Fruit fly (Drosophila melanogaster) whole organism, embryonic: ENCODE results near the gene CG6688.

Source experiments
- Ada2b ChIP-seq: fragments of 200-800 bp; sonication (Bioruptor generic); IDR thresholded peaks from 2 replicates; pipeline ENCODE4 v1.3.6; 2022; ENCODE audit warnings: missing biosample characterization, missing genetic modification characterization
- CG10267 ChIP-seq: fragments of 200-800 bp; sonication (Bioruptor generic); optimal IDR thresholded peaks from 2 replicates; lab custom pipeline; 2018; ENCODE audit warnings: missing biosample characterization, mild to moderate bottlenecking, missing genetic modification characterization, moderate library complexity
- CG10543 ChIP-seq: fragments of 200-800 bp; sonication (Bioruptor generic); optimal IDR thresholded peaks from 3 replicates; lab custom pipeline; 2017; ENCODE audit warnings: missing biosample characterization, mild to moderate bottlenecking, missing genetic modification characterization, moderate library complexity
- CG11085 ChIP-seq: fragments of 200-800 bp; sonication (Bioruptor generic); IDR thresholded peaks from 2 replicates; pipeline ENCODE4 v1.3.6; 2022; ENCODE audit warnings: missing biosample characterization, missing genetic modification characterization
- CG12104 ChIP-seq: fragments of 200-800 bp; sonication (Bioruptor generic); optimal IDR thresholded peaks from 3 replicates; lab custom pipeline; 2016; ENCODE audit warnings: missing biosample characterization, missing genetic modification characterization
- CG12659 ChIP-seq: fragments of 200-800 bp; sonication (Bioruptor generic); optimal IDR thresholded peaks from 3 replicates; lab custom pipeline; 2017; ENCODE audit warnings: mild to moderate bottlenecking, missing biosample characterization, missing genetic modification reagents, missing genetic modification characterization
- CG12769 ChIP-seq: fragments of 200-800 bp; sonication (Bioruptor generic); optimal IDR thresholded peaks from 2 replicates; lab custom pipeline; 2019; ENCODE audit warnings: missing biosample characterization, mild to moderate bottlenecking, missing genetic modification characterization, moderate library complexity
- CG13624 ChIP-seq: fragments of 200-800 bp; sonication (Bioruptor generic); optimal IDR thresholded peaks from 2 replicates; lab custom pipeline; 2016; ENCODE audit warnings: missing biosample characterization, missing genetic modification characterization
- CG1603 ChIP-seq: fragments of 200-800 bp; sonication (Bioruptor generic); optimal IDR thresholded peaks from 2 replicates; lab custom pipeline; 2019; ENCODE audit warnings: missing biosample characterization, mild to moderate bottlenecking, missing genetic modification characterization, moderate library complexity
- CG2678 ChIP-seq: fragments of 200-800 bp; sonication (Bioruptor generic); optimal IDR thresholded peaks from 3 replicates; lab custom pipeline; 2019; ENCODE audit warnings: missing biosample characterization, mild to moderate bottlenecking, missing genetic modification characterization, moderate library complexity
- CG30403 ChIP-seq: fragments of 200-800 bp; sonication (Bioruptor generic); optimal IDR thresholded peaks from 3 replicates; lab custom pipeline; 2016; ENCODE audit warnings: missing biosample characterization, missing genetic modification characterization
- CG3065 ChIP-seq: fragments of 200-800 bp; sonication (Bioruptor generic); optimal IDR thresholded peaks from 2 replicates; lab custom pipeline; 2016; ENCODE audit warnings: missing biosample characterization, missing genetic modification characterization
- CG34422 ChIP-seq: fragments of 200-800 bp; sonication (Bioruptor generic); IDR thresholded peaks from 3 replicates; pipeline ENCODE4 v1.3.6; 2022; ENCODE audit warnings: missing biosample characterization, missing genetic modification characterization
- CG4820 ChIP-seq: fragments of 200-800 bp; sonication (Bioruptor generic); optimal IDR thresholded peaks from 3 replicates; lab custom pipeline; 2016; ENCODE audit warnings: missing biosample characterization, missing genetic modification characterization
- CG6765 ChIP-seq: fragments of 200-800 bp; sonication (Bioruptor generic); optimal IDR thresholded peaks from 3 replicates; lab custom pipeline; 2017; ENCODE audit warnings: missing biosample characterization, mild to moderate bottlenecking, missing genetic modification characterization
- CG8765 ChIP-seq: fragments of 200-800 bp; sonication (Bioruptor generic); IDR thresholded peaks from 2 replicates; pipeline ENCODE4 v1.3.6; 2022; ENCODE audit warnings: missing biosample characterization, missing genetic modification characterization
- CG9609 ChIP-seq: fragments of 200-800 bp; sonication (Bioruptor generic); optimal IDR thresholded peaks from 3 replicates; lab custom pipeline; 2016; ENCODE audit warnings: missing biosample characterization, missing genetic modification characterization
- CHES-1-like ChIP-seq: fragments of 200-800 bp; sonication (Bioruptor generic); optimal IDR thresholded peaks from 2 replicates; lab custom pipeline; 2016; ENCODE audit warnings: missing biosample characterization, missing genetic modification characterization
- Dek ChIP-seq: fragments of 200-800 bp; sonication (Bioruptor generic); optimal IDR thresholded peaks from 3 replicates; lab custom pipeline; 2019; ENCODE audit warnings: missing biosample characterization, mild to moderate bottlenecking, missing genetic modification characterization, moderate library complexity
- Meics ChIP-seq: fragments of 200-800 bp; sonication (Bioruptor generic); optimal IDR thresholded peaks from 2 replicates; lab custom pipeline; 2017; ENCODE audit warnings: missing biosample characterization, mild to moderate bottlenecking, missing genetic modification characterization
- Myb ChIP-seq: fragments of 200-800 bp; sonication (Bioruptor generic); optimal IDR thresholded peaks from 2 replicates; lab custom pipeline; 2016; ENCODE audit warnings: missing biosample characterization, missing genetic modification characterization
- Nf-YB ChIP-seq: fragments of 200-800 bp; sonication (Bioruptor generic); optimal IDR thresholded peaks from 3 replicates; lab custom pipeline; 2019; ENCODE audit warnings: missing biosample characterization, mild to moderate bottlenecking, missing genetic modification characterization, moderate library complexity
- Oaz ChIP-seq: fragments of 200-800 bp; sonication (Bioruptor generic); IDR thresholded peaks from 2 replicates; pipeline ENCODE4 v1.3.6; 2022; ENCODE audit warnings: missing biosample characterization, missing genetic modification characterization
- Rx ChIP-seq: fragments of 200-800 bp; sonication (Bioruptor generic); IDR thresholded peaks from 2 replicates; pipeline ENCODE4 v1.3.6; 2022; ENCODE audit warnings: missing biosample characterization, missing genetic modification characterization
- Spps ChIP-seq: fragments of 200-800 bp; sonication (Bioruptor generic); optimal IDR thresholded peaks from 2 replicates; lab custom pipeline; 2018; ENCODE audit warnings: missing biosample characterization, mild to moderate bottlenecking, missing genetic modification characterization
- YL-1 ChIP-seq: fragments of 200-800 bp; sonication (Bioruptor generic); optimal IDR thresholded peaks from 3 replicates; lab custom pipeline; 2017; ENCODE audit warnings: missing biosample characterization, mild to moderate bottlenecking, missing genetic modification characterization
- aop ChIP-seq: fragments of 200-800 bp; sonication (Bioruptor generic); IDR thresholded peaks from 2 replicates; pipeline ENCODE4 v1.3.6; 2022; ENCODE audit warnings: missing biosample characterization, missing genetic modification characterization
- bigmax ChIP-seq: fragments of 200-800 bp; sonication (Bioruptor generic); optimal IDR thresholded peaks from 2 replicates; lab custom pipeline; 2018; ENCODE audit warnings: missing biosample characterization, mild to moderate bottlenecking, missing genetic modification characterization
- br ChIP-seq: fragments of >200 bp; optimal IDR thresholded peaks from 2 replicates; lab custom pipeline; 2017
- cato ChIP-seq: fragments of 200-800 bp; sonication (Bioruptor generic); optimal IDR thresholded peaks from 2 replicates; lab custom pipeline; 2016; ENCODE audit warnings: missing biosample characterization, missing genetic modification characterization, borderline replicate concordance
- chm ChIP-seq: fragments of 200-800 bp; sonication (Bioruptor generic); IDR thresholded peaks from 2 replicates; pipeline ENCODE4 v1.3.6; 2022; ENCODE audit warnings: missing biosample characterization, missing genetic modification characterization
- crc ChIP-seq: fragments of 200-800 bp; sonication (Bioruptor generic); optimal IDR thresholded peaks from 2 replicates; lab custom pipeline; 2016; ENCODE audit warnings: missing biosample characterization, missing genetic modification characterization
- dati ChIP-seq: fragments of 200-800 bp; sonication (Bioruptor generic); IDR thresholded peaks from 2 replicates; pipeline ENCODE4 v1.3.6; 2022; ENCODE audit warnings: missing biosample characterization, missing genetic modification characterization
- esg ChIP-seq: fragments of 200-800 bp; sonication (Bioruptor generic); conservative IDR thresholded peaks from 2 replicates; pipeline ENCODE4 v1.3.6; 2022; ENCODE audit warnings: missing biosample characterization, missing genetic modification characterization
- gce ChIP-seq: fragments of 200-800 bp; sonication (Bioruptor generic); IDR thresholded peaks from 3 replicates; pipeline ENCODE4 v1.3.6; 2022; ENCODE audit warnings: missing biosample characterization, missing genetic modification characterization
- gem ChIP-seq: fragments of 200-800 bp; sonication (Bioruptor generic); optimal IDR thresholded peaks from 2 replicates; lab custom pipeline; 2019; ENCODE audit warnings: missing biosample characterization, mild to moderate bottlenecking, missing genetic modification characterization, moderate library complexity
- gt ChIP-seq: fragments of 200-800 bp; sonication (Bioruptor generic); IDR thresholded peaks from 2 replicates; pipeline ENCODE4 v1.3.6; 2022; ENCODE audit warnings: missing biosample characterization, missing genetic modification characterization
- hb ChIP-seq: fragments of 200-800 bp; sonication (Bioruptor generic); IDR thresholded peaks from 3 replicates; pipeline ENCODE4 v1.3.6; 2022; ENCODE audit warnings: missing biosample characterization, missing genetic modification characterization; ENCODE audit not compliant: partially characterized antibody
- jing ChIP-seq: fragments of 200-800 bp; sonication (Bioruptor generic); optimal IDR thresholded peaks from 2 replicates; lab custom pipeline; 2018; ENCODE audit warnings: missing biosample characterization, mild to moderate bottlenecking, missing genetic modification characterization
- maf-S ChIP-seq: fragments of 200-800 bp; sonication (Bioruptor generic); optimal IDR thresholded peaks from 2 replicates; lab custom pipeline; 2016; ENCODE audit warnings: missing biosample characterization, missing genetic modification characterization
- mam ChIP-seq: fragments of 200-800 bp; sonication (Bioruptor generic); optimal IDR thresholded peaks from 3 replicates; lab custom pipeline; 2016; ENCODE audit warnings: missing biosample characterization, missing genetic modification characterization
- mirr ChIP-seq: fragments of 200-800 bp; sonication (Bioruptor generic); optimal IDR thresholded peaks from 3 replicates; lab custom pipeline; 2018; ENCODE audit warnings: missing biosample characterization, mild to moderate bottlenecking, missing genetic modification characterization
- odd ChIP-seq: fragments of 200-800 bp; sonication (Bioruptor generic); optimal IDR thresholded peaks from 2 replicates; lab custom pipeline; 2017; ENCODE audit warnings: missing biosample characterization, mild to moderate bottlenecking, missing genetic modification characterization
- org-1 ChIP-seq: fragments of 200-800 bp; sonication (Bioruptor generic); optimal IDR thresholded peaks from 2 replicates; lab custom pipeline; 2017; ENCODE audit warnings: missing biosample characterization, missing genetic modification characterization
- otp ChIP-seq: fragments of 200-800 bp; sonication (Bioruptor generic); IDR thresholded peaks from 3 replicates; pipeline ENCODE4, ENCODE4 v1.3.6; 2022; ENCODE audit warnings: missing biosample characterization, missing genetic modification characterization
- pho ChIP-seq: fragments of 200-800 bp; sonication (Bioruptor generic); optimal IDR thresholded peaks from 2 replicates; lab custom pipeline; 2016; ENCODE audit warnings: missing biosample characterization, missing genetic modification characterization
- prd ChIP-seq, 3 experiments: fragments of >200 bp in 2 of 3; fragments of 200-800 bp in 1 of 3; sonication (Bioruptor generic) in 1 of 3; optimal IDR thresholded peaks in 2 of 3; IDR thresholded peaks in 1 of 3; 2 replicates in 2 of 3; 3 replicates in 1 of 3; pipeline versions ENCODE4 v1.3.6 to Lab custom; 2017 to 2022; ENCODE audit warnings: missing biosample characterization in 1 of 3, missing genetic modification characterization in 1 of 3
- salm ChIP-seq: fragments of 200-800 bp; sonication (Bioruptor generic); optimal IDR thresholded peaks from 2 replicates; lab custom pipeline; 2018; ENCODE audit warnings: missing biosample characterization, mild to moderate bottlenecking, missing genetic modification characterization
- sug ChIP-seq: fragments of 200-800 bp; optimal IDR thresholded peaks from 2 replicates; lab custom pipeline; 2019; ENCODE audit warnings: missing biosample characterization, mild to moderate bottlenecking, missing genetic modification characterization, moderate library complexity
- vnd ChIP-seq: fragments of 200-800 bp; sonication (Bioruptor generic); IDR thresholded peaks from 3 replicates; pipeline ENCODE4 v1.3.6; 2022; ENCODE audit warnings: missing biosample characterization, missing genetic modification characterization; ENCODE audit not compliant: partially characterized antibody

Gene CG6688

dm6 chr3R:23053936-23054335 is 41.7 kb downstream of the CG6688 start, which contains the start of gene p53 (continued):
- TF ChIP-seq esg (GFP tag; lab: Robert Waterston, UW) (no peak), maf-S (GFP tag; lab: Kevin White, UChicago) (peak; percentile 68), CG2678 (peak; percentile 55), CG30403 (GFP tag; lab: Kevin White, UChicago) (peak; percentile 57), CG13624 (GFP tag; lab: Kevin White, UChicago) (peak; percentile 84), jing (GFP tag; lab: Kevin White, UChicago) (peak; percentile 34), chm (peak; percentile 86), crc (peak; percentile 51), CHES-1-like (GFP tag; lab: Kevin White, UChicago) (peak; percentile 68), Myb (GFP tag; lab: Kevin White, UChicago) (peak; percentile 56), pho (GFP tag; lab: Kevin White, UChicago) (peak; percentile 59), gem (tag; lab: Kevin White, UChicago) (no peak), aop (GFP tag; lab: Robert Waterston, UW) (no peak), CG8765 (GFP tag; lab: Robert Waterston, UW) (peak; percentile 26; the same call in 1 of the 2 replicates), Meics (peak; percentile 91), cato (GFP tag; lab: Kevin White, UChicago) (peak; percentile 21), prd (optimal IDR thresholded peaks at IDR 0.05; lab: Kevin White, UChicago) (no peak), prd (GFP tag; IDR thresholded peaks at IDR 0.05; lab: Robert Waterston, UW) (peak; percentile 46; the same call in 2 of the 3 replicates), CG9609 (GFP tag; lab: Kevin White, UChicago) (peak; percentile 66), otp (GFP tag; lab: Robert Waterston, UW) (peak; percentile 76), Dek (tag; lab: Kevin White, UChicago) (peak; percentile 37), CG10543 (GFP tag; lab: Kevin White, UChicago) (peak; percentile 65), CG1603 (no peak), org-1 (GFP tag; lab: Kevin White, UChicago) (peak; percentile 43), gce (GFP tag; lab: Robert Waterston, UW) (0 out of 3 replicates have a peak, but pooled peaks have one; percentile 41), vnd (GFP tag; lab: Robert Waterston, UW) (peak; percentile 59; the same call in 2 of the 3 replicates), Spps (tag; lab: Kevin White, UChicago) (no peak), CG3065 (GFP tag; lab: Kevin White, UChicago) (no peak), CG11085 (peak; percentile 70), CG4820 (GFP tag; lab: Kevin White, UChicago) (peak; percentile 40), mirr (GFP tag; lab: Kevin White, UChicago) (peak; percentile 73), CG34422 (GFP tag; lab: Robert Waterston, UW) (peak; percentile 68; the same call in 2 of the 3 replicates), gt (GFP tag; lab: Robert Waterston, UW) (no peak), bigmax (peak; percentile 52), CG10267 (peak; percentile 64), CG12769 (no peak), CG12104 (GFP tag; lab: Kevin White, UChicago) (peak; percentile 67), salm (tag; lab: Kevin White, UChicago) (peak; percentile 22), Oaz (GFP tag; lab: Robert Waterston, UW) (0 out of 2 replicates have a peak, but pooled peaks have one; percentile 36), YL-1 (GFP tag; lab: Kevin White, UChicago) (peak; percentile 44), odd (peak; percentile 74), Nf-YB (peak; percentile 50), CG6765 (peak; percentile 88), Ada2b (peak; percentile 38; the same call in 1 of the 2 replicates), Rx (GFP tag; lab: Robert Waterston, UW) (peak; percentile 68), sug (tag; lab: Kevin White, UChicago) (peak; percentile 57), dati (peak; percentile 48; the same call in 1 of the 2 replicates), mam (peak; percentile 67), hb (GFP tag; lab: Robert Waterston, UW) (peak; percentile 75; the same call in 2 of the 3 replicates), br (lab: Kevin White, UChicago) (no peak), CG12659 (GFP tag; lab: Kevin White, UChicago) (peak; percentile 73)
